Worm (Caenorhabditis elegans) whole organism, young adult: ENCODE data around the gene bath-7.
"Not testable (repeated sequence)": the region's sequence is repeated elsewhere in the genome, so short reads cannot be mapped to it uniquely, and the experiment has no call there.

Source experiments
- B0336.3 ChIP-seq: fragments of 200-800 bp; sonication (Bioruptor generic); IDR thresholded peaks from 2 replicates; pipeline ENCODE4 v1.3.6; 2022; ENCODE audit warnings: missing genetic modification characterization, missing compliant biosample characterization
- C06A6.2 ChIP-seq: fragments of 200-800 bp; sonication (Bioruptor generic); conservative IDR thresholded peaks from 2 replicates; pipeline ENCODE4 v1.3.6; 2022; ENCODE audit warnings: missing genetic modification characterization, missing compliant biosample characterization
- C17E4.6 ChIP-seq: fragments of 200-800 bp; sonication (Bioruptor generic); IDR thresholded peaks from 2 replicates; pipeline ENCODE4 v1.3.6; 2022; ENCODE audit warnings: missing genetic modification reagents, missing genetic modification characterization, missing compliant biosample characterization
- F22D6.2 ChIP-seq: sonication (generic microtip); optimal IDR thresholded peaks from 2 replicates; lab custom pipeline; 2016; ENCODE audit warnings: mild to moderate bottlenecking, missing genetic modification characterization, missing compliant biosample characterization
- F49E8.2 ChIP-seq: sonication (generic microtip); optimal IDR thresholded peaks from 3 replicates; lab custom pipeline; 2017; ENCODE audit warnings: missing genetic modification characterization, mild to moderate bottlenecking, missing compliant biosample characterization, antibody characterized with exemption, moderate library complexity; ENCODE audit not compliant: insufficient read depth
- F57C9.4 ChIP-seq: sonication (generic microtip); optimal IDR thresholded peaks from 2 replicates; lab custom pipeline; 2017; ENCODE audit warnings: mild to moderate bottlenecking, missing genetic modification characterization, missing compliant biosample characterization
- K12H6.12 ChIP-seq: fragments of 200-800 bp; sonication (Bioruptor generic); optimal IDR thresholded peaks from 2 replicates; lab custom pipeline; 2018; ENCODE audit warnings: mild to moderate bottlenecking, missing genetic modification characterization, missing compliant biosample characterization
- Y53G8AR.9 ChIP-seq: fragments of 200-800 bp; sonication (Bioruptor generic); conservative IDR thresholded peaks from 2 replicates; pipeline ENCODE4 v1.3.6; 2022; ENCODE audit warnings: missing genetic modification reagents, missing genetic modification characterization, missing compliant biosample characterization
- atf-7 ChIP-seq: sonication (generic microtip); optimal IDR thresholded peaks from 2 replicates; lab custom pipeline; 2017; ENCODE audit warnings: mild to moderate bottlenecking, missing genetic modification characterization, missing compliant biosample characterization
- bed-2 ChIP-seq: fragments of 200-800 bp; sonication (Bioruptor generic); IDR thresholded peaks from 2 replicates; pipeline ENCODE4 v1.3.6; 2022; ENCODE audit warnings: missing genetic modification reagents, missing genetic modification characterization, missing compliant biosample characterization
- ccch-3 ChIP-seq: fragments of 200-800 bp; sonication (Bioruptor generic); optimal IDR thresholded peaks from 2 replicates; lab custom pipeline; 2018; ENCODE audit warnings: mild to moderate bottlenecking, missing genetic modification characterization, missing compliant biosample characterization
- cebp-1 ChIP-seq, 2 experiments: fragments of 200-800 bp in 1 of 2; sonication (Bioruptor generic) in 1 of 2; sonication (generic microtip) in 1 of 2; IDR thresholded peaks in 1 of 2; optimal IDR thresholded peaks in 1 of 2; 2 replicates each; pipeline versions ENCODE4 v1.3.6 to Lab custom; 2017 to 2022; ENCODE audit warnings: missing compliant biosample characterization in 2 of 2, missing genetic modification characterization in 2 of 2, mild to moderate bottlenecking in 1 of 2, missing genetic modification reagents in 1 of 2, moderate library complexity in 1 of 2
- ceh-100 ChIP-seq: fragments of 200-800 bp; sonication (Bioruptor generic); IDR thresholded peaks from 2 replicates; pipeline ENCODE4 v1.3.6; 2022; ENCODE audit warnings: missing genetic modification reagents, missing genetic modification characterization, missing compliant biosample characterization
- dox-1 ChIP-seq: fragments of 200-800 bp; sonication (Bioruptor generic); IDR thresholded peaks from 2 replicates; pipeline ENCODE4 v1.3.6; 2022; ENCODE audit warnings: missing genetic modification reagents, missing genetic modification characterization, missing compliant biosample characterization
- dpl-1 ChIP-seq: fragments of 150-350 bp; optimal IDR thresholded peaks from 2 replicates; lab custom pipeline; 2014; ENCODE audit warnings: missing biosample characterization, missing genetic modification reagents, missing genetic modification characterization
- egl-44 ChIP-seq: fragments of 200-800 bp; sonication (Bioruptor generic); IDR thresholded peaks from 2 replicates; pipeline ENCODE4 v1.3.6; 2022; ENCODE audit warnings: missing genetic modification reagents, missing genetic modification characterization, missing compliant biosample characterization
- gei-17 ChIP-seq: fragments of 200-800 bp; sonication (Bioruptor generic); optimal IDR thresholded peaks from 2 replicates; lab custom pipeline; 2018; ENCODE audit warnings: mild to moderate bottlenecking, missing genetic modification characterization, missing compliant biosample characterization
- him-1 ChIP-seq: sonication (generic microtip); optimal IDR thresholded peaks from 2 replicates; lab custom pipeline; 2016; ENCODE audit warnings: missing genotype, missing genetic modification reagents, missing genetic modification characterization, missing compliant biosample characterization
- lin-35 ChIP-seq, 3 experiments: fragments of 150-350 bp in 2 of 3; sonication (generic microtip) in 1 of 3; optimal IDR thresholded peaks; 2 replicates each; lab custom pipeline; 2014 to 2018; ENCODE audit warnings: missing biosample characterization in 3 of 3, missing genetic modification characterization in 3 of 3, missing genetic modification reagents in 3 of 3
- lsl-1 ChIP-seq: fragments of 200-800 bp; sonication (Bioruptor generic); optimal IDR thresholded peaks from 2 replicates; lab custom pipeline; 2018; ENCODE audit warnings: mild to moderate bottlenecking, missing genetic modification characterization, moderate library complexity, missing compliant biosample characterization
- lsy-27 ChIP-seq: sonication (generic microtip); optimal IDR thresholded peaks from 2 replicates; lab custom pipeline; 2017; ENCODE audit warnings: missing genetic modification characterization, mild to moderate bottlenecking, missing compliant biosample characterization, antibody characterized with exemption, missing genotype, borderline replicate concordance; ENCODE audit not compliant: insufficient read depth
- madf-10 ChIP-seq: sonication (generic microtip); optimal IDR thresholded peaks from 2 replicates; lab custom pipeline; 2016; ENCODE audit warnings: mild to moderate bottlenecking, missing genetic modification characterization, missing compliant biosample characterization
- madf-3 ChIP-seq: fragments of 200-800 bp; sonication (Bioruptor generic); IDR thresholded peaks from 2 replicates; pipeline ENCODE4 v1.3.6; 2022; ENCODE audit warnings: missing genetic modification reagents, missing genetic modification characterization, missing compliant biosample characterization
- madf-6 ChIP-seq: fragments of 200-800 bp; sonication (Bioruptor generic); IDR thresholded peaks from 2 replicates; pipeline ENCODE4 v1.3.6; 2022; ENCODE audit warnings: missing genetic modification reagents, missing genetic modification characterization, missing compliant biosample characterization
- nfya-1 ChIP-seq: sonication (generic microtip); optimal IDR thresholded peaks from 2 replicates; lab custom pipeline; 2017; ENCODE audit warnings: antibody characterized with exemption, missing compliant biosample characterization, missing genetic modification characterization, borderline replicate concordance; ENCODE audit not compliant: insufficient read depth
- nfya-2 ChIP-seq: fragments of 200-800 bp; sonication (Bioruptor generic); IDR thresholded peaks from 2 replicates; pipeline ENCODE4 v1.3.6; 2022; ENCODE audit warnings: missing genetic modification reagents, missing genetic modification characterization, missing compliant biosample characterization
- nhr-120 ChIP-seq: fragments of 200-800 bp; sonication (Bioruptor generic); IDR thresholded peaks from 2 replicates; pipeline ENCODE4 v1.3.6; 2022; ENCODE audit warnings: missing genetic modification characterization, missing compliant biosample characterization
- nhr-179 ChIP-seq: sonication (generic microtip); optimal IDR thresholded peaks from 2 replicates; lab custom pipeline; 2016; ENCODE audit warnings: mild to moderate bottlenecking, missing genetic modification characterization, missing compliant biosample characterization
- nhr-80 ChIP-seq: sonication (generic microtip); optimal IDR thresholded peaks from 2 replicates; lab custom pipeline; 2016; ENCODE audit warnings: missing genetic modification characterization, missing compliant biosample characterization
- nhr-90 ChIP-seq: sonication (generic microtip); optimal IDR thresholded peaks from 2 replicates; lab custom pipeline; 2016; ENCODE audit warnings: missing genotype, mild to moderate bottlenecking, missing genetic modification characterization, missing compliant biosample characterization
- pbrm-1 ChIP-seq: fragments of 200-800 bp; sonication (Bioruptor generic); IDR thresholded peaks from 2 replicates; pipeline ENCODE4 v1.3.6; 2022; ENCODE audit warnings: missing genetic modification reagents, missing genetic modification characterization, missing compliant biosample characterization
- rec-8 ChIP-seq, 2 experiments: sonication (generic microtip); optimal IDR thresholded peaks; 2 replicates each; lab custom pipeline; 2016; ENCODE audit warnings: mild to moderate bottlenecking in 2 of 2, missing genetic modification characterization in 2 of 2, missing genetic modification reagents in 2 of 2, missing genotype in 2 of 2, missing biosample characterization in 1 of 2, missing compliant biosample characterization in 1 of 2, moderate library complexity in 1 of 2
- tlf-1 ChIP-seq: fragments of 200-800 bp; sonication (Bioruptor generic); optimal IDR thresholded peaks from 2 replicates; lab custom pipeline; 2018; ENCODE audit warnings: mild to moderate bottlenecking, missing genetic modification characterization, missing compliant biosample characterization
- unc-130 ChIP-seq: sonication (generic microtip); optimal IDR thresholded peaks from 2 replicates; lab custom pipeline; 2016; ENCODE audit warnings: missing genetic modification reagents, missing genetic modification characterization, missing compliant biosample characterization
- xnd-1 ChIP-seq: sonication (generic microtip); optimal IDR thresholded peaks from 2 replicates; lab custom pipeline; 2016; ENCODE audit warnings: missing genotype, missing genetic modification reagents, missing genetic modification characterization, missing compliant biosample characterization
- zfh-2 ChIP-seq: fragments of 200-800 bp; sonication (Bioruptor generic); conservative IDR thresholded peaks from 2 replicates; pipeline ENCODE4 v1.3.6; 2022; ENCODE audit warnings: missing genetic modification reagents, missing genetic modification characterization, missing compliant biosample characterization
- ztf-25 ChIP-seq: fragments of 200-800 bp; sonication (Bioruptor generic); IDR thresholded peaks from 2 replicates; pipeline ENCODE4 v1.3.6; 2022; ENCODE audit warnings: missing genetic modification reagents, missing genetic modification characterization, missing compliant biosample characterization

Gene bath-7

ce11 chrII:1921018-1921417 is at the start of gene bath-7:
Gene bath-7, minus strand, starts transcription at chrII:1921118.
- TF ChIP-seq lsl-1 (GFP tag; lab: Kevin White, UChicago) (peak; percentile 52), K12H6.12 (no peak)

ce11 chrII:1955568-1955967 is 34.6 kb upstream of the bath-7 start, which contains the start of gene math-49:
Gene math-49, minus strand, starts transcription at chrII:1955668.
- TF ChIP-seq nfya-2 (GFP tag; lab: Robert Waterston, UW); unc-130; zfh-2 (GFP tag; lab: Robert Waterston, UW): not testable (repeated sequence)

ce11 chrII:1949119-1949518 is 28.2 kb upstream of the bath-7 start:
- TF ChIP-seq egl-44 (GFP tag; lab: Robert Waterston, UW), result no peak
- no peak for TF ChIP-seq nhr-179 (tag; lab: Kevin White, UChicago)
- no peak for TF ChIP-seq cebp-1 (GFP tag; IDR thresholded peaks at IDR 0.05; lab: Robert Waterston, UW)
- no peak for TF ChIP-seq cebp-1 (tag; optimal IDR thresholded peaks at IDR 0.05; lab: Kevin White, UChicago)
- peak; percentile 57 for TF ChIP-seq dox-1 (GFP tag; lab: Robert Waterston, UW)
- TF ChIP-seq nhr-90, result no peak
- TF ChIP-seq ceh-100 (GFP tag; lab: Robert Waterston, UW), result no peak
- no peak for TF ChIP-seq K12H6.12
- no peak for TF ChIP-seq ztf-25 (GFP tag; lab: Robert Waterston, UW)
- no peak for TF ChIP-seq tlf-1 (GFP tag; lab: Kevin White, UChicago)
- TF ChIP-seq madf-6 (GFP tag; lab: Robert Waterston, UW), result no peak
- no peak for TF ChIP-seq nhr-120 (GFP tag; lab: Robert Waterston, UW)
- no peak for TF ChIP-seq B0336.3 (GFP tag; lab: Robert Waterston, UW)
- TF ChIP-seq madf-3 (GFP tag; lab: Robert Waterston, UW), result no peak
- TF ChIP-seq ccch-3 (GFP tag; lab: Kevin White, UChicago), result no peak
- 0 out of 2 replicates have a peak, but pooled peaks have one; percentile 52 for TF ChIP-seq Y53G8AR.9
- no peak for TF ChIP-seq F49E8.2 (tag; lab: Kevin White, UChicago)
- no peak for TF ChIP-seq pbrm-1
- TF ChIP-seq nhr-80 (tag; lab: Kevin White, UChicago), result peak; percentile 73
- TF ChIP-seq him-1 (tag; lab: Kevin White, UChicago), result no peak
- no peak for TF ChIP-seq F57C9.4 (tag; lab: Kevin White, UChicago)
- no peak for TF ChIP-seq madf-10 (tag; lab: Kevin White, UChicago)
- peak; percentile 24 for TF ChIP-seq atf-7 (tag; lab: Kevin White, UChicago)
- no peak for TF ChIP-seq lsy-27
- no peak for TF ChIP-seq C06A6.2 (GFP tag; lab: Robert Waterston, UW)
- no peak for TF ChIP-seq dpl-1
- no peak for TF ChIP-seq gei-17 (GFP tag; lab: Kevin White, UChicago)
- no peak for TF ChIP-seq C17E4.6 (GFP tag; lab: Robert Waterston, UW)
- TF ChIP-seq F22D6.2 (tag; lab: Kevin White, UChicago), result no peak
- TF ChIP-seq lin-35 (GFP tag; optimal IDR thresholded peaks at IDR 0.05; lab: Kevin White, UChicago), result no peak
- no peak for TF ChIP-seq nfya-1 (tag; lab: Kevin White, UChicago)

ce11 chrII:1948393-1948792 is 27.5 kb upstream of the bath-7 start, which contains the start of gene ZK250.2:
Gene ZK250.2, plus strand, starts transcription at chrII:1948693.
- not testable (repeated sequence) for TF ChIP-seq xnd-1; bed-2 (GFP tag; lab: Robert Waterston, UW); rec-8 (tag; optimal IDR thresholded peaks at IDR 0.05; lab: Kevin White, UChicago)
- TF ChIP-seq, all 124 proteins: peak for 0; not testable (repeated sequence) for 124
